Worm (Caenorhabditis elegans) whole organism, young adult: ENCODE results near the gene T22B2.2.

ENCODE experiments used
- C06A6.2 ChIP-seq: fragments of 200-800 bp; sonication (Bioruptor generic); conservative IDR thresholded peaks from 2 replicates; pipeline ENCODE4 v1.3.6; 2022; ENCODE audit warnings: missing genetic modification characterization, missing compliant biosample characterization
- F22D6.2 ChIP-seq: sonication (generic microtip); optimal IDR thresholded peaks from 2 replicates; lab custom pipeline; 2016; ENCODE audit warnings: mild to moderate bottlenecking, missing genetic modification characterization, missing compliant biosample characterization
- F33H1.4 ChIP-seq: fragments of 200-800 bp; sonication (Bioruptor generic); IDR thresholded peaks from 2 replicates; pipeline ENCODE4 v1.3.6; 2022; ENCODE audit warnings: missing genetic modification reagents, missing genetic modification characterization, missing compliant biosample characterization
- F37B4.10 ChIP-seq: fragments of 200-800 bp; sonication (Bioruptor generic); IDR thresholded peaks from 2 replicates; pipeline ENCODE4 v1.3.6; 2022; ENCODE audit warnings: missing genetic modification characterization, missing compliant biosample characterization
- F49E8.2 ChIP-seq: sonication (generic microtip); optimal IDR thresholded peaks from 3 replicates; lab custom pipeline; 2017; ENCODE audit warnings: missing genetic modification characterization, mild to moderate bottlenecking, missing compliant biosample characterization, antibody characterized with exemption, moderate library complexity; ENCODE audit not compliant: insufficient read depth
- F55B11.4 ChIP-seq: sonication (generic microtip); optimal IDR thresholded peaks from 2 replicates; lab custom pipeline; 2016; ENCODE audit warnings: missing compliant biosample characterization, missing genetic modification characterization, borderline replicate concordance; ENCODE audit not compliant: insufficient read depth
- F57C9.4 ChIP-seq: sonication (generic microtip); optimal IDR thresholded peaks from 2 replicates; lab custom pipeline; 2017; ENCODE audit warnings: mild to moderate bottlenecking, missing genetic modification characterization, missing compliant biosample characterization
- K12H6.12 ChIP-seq: fragments of 200-800 bp; sonication (Bioruptor generic); optimal IDR thresholded peaks from 2 replicates; lab custom pipeline; 2018; ENCODE audit warnings: mild to moderate bottlenecking, missing genetic modification characterization, missing compliant biosample characterization
- T26A5.8 ChIP-seq: sonication (generic microtip); optimal IDR thresholded peaks from 2 replicates; lab custom pipeline; 2016; ENCODE audit warnings: missing genetic modification characterization, missing compliant biosample characterization
- Y53G8AR.9 ChIP-seq: fragments of 200-800 bp; sonication (Bioruptor generic); conservative IDR thresholded peaks from 2 replicates; pipeline ENCODE4 v1.3.6; 2022; ENCODE audit warnings: missing genetic modification reagents, missing genetic modification characterization, missing compliant biosample characterization
- Y67H2A.10 ChIP-seq: fragments of 200-800 bp; sonication (Bioruptor generic); conservative IDR thresholded peaks from 2 replicates; pipeline ENCODE4 v1.3.6; 2022; ENCODE audit warnings: missing genetic modification reagents, missing genetic modification characterization, missing compliant biosample characterization
- Y95B8A.8 ChIP-seq: fragments of 200-800 bp; sonication (Bioruptor generic); IDR thresholded peaks from 2 replicates; pipeline ENCODE4 v1.3.6; 2022; ENCODE audit warnings: missing genetic modification reagents, missing genetic modification characterization, missing compliant biosample characterization
- aptf-3 ChIP-seq: fragments of 200-800 bp; sonication (Bioruptor generic); IDR thresholded peaks from 2 replicates; pipeline ENCODE4 v1.3.6; 2022; ENCODE audit warnings: missing genetic modification characterization, missing compliant biosample characterization
- attf-3 ChIP-seq: fragments of 200-800 bp; sonication (Bioruptor generic); conservative IDR thresholded peaks from 2 replicates; pipeline ENCODE4 v1.3.6; 2022; ENCODE audit warnings: missing genetic modification reagents, missing genetic modification characterization, missing compliant biosample characterization
- attf-6 ChIP-seq: fragments of 200-800 bp; sonication (Bioruptor generic); IDR thresholded peaks from 2 replicates; pipeline ENCODE4 v1.3.6; 2022; ENCODE audit warnings: missing genetic modification reagents, missing genetic modification characterization, missing compliant biosample characterization
- bed-1 ChIP-seq: fragments of 200-800 bp; sonication (Bioruptor generic); IDR thresholded peaks from 2 replicates; pipeline ENCODE4 v1.3.6; 2022; ENCODE audit warnings: missing genetic modification reagents, missing genetic modification characterization, missing compliant biosample characterization
- cebp-1 ChIP-seq, 2 experiments: fragments of 200-800 bp in 1 of 2; sonication (Bioruptor generic) in 1 of 2; sonication (generic microtip) in 1 of 2; IDR thresholded peaks in 1 of 2; optimal IDR thresholded peaks in 1 of 2; 2 replicates each; pipeline versions ENCODE4 v1.3.6 to Lab custom; 2017 to 2022; ENCODE audit warnings: missing compliant biosample characterization in 2 of 2, missing genetic modification characterization in 2 of 2, mild to moderate bottlenecking in 1 of 2, missing genetic modification reagents in 1 of 2, moderate library complexity in 1 of 2
- ceh-27 ChIP-seq: fragments of 200-800 bp; sonication (Bioruptor generic); optimal IDR thresholded peaks from 2 replicates; lab custom pipeline; 2018; ENCODE audit warnings: mild to moderate bottlenecking, missing genetic modification characterization, moderate library complexity, missing compliant biosample characterization
- ceh-40 ChIP-seq: fragments of 200-800 bp; sonication (Bioruptor generic); IDR thresholded peaks from 2 replicates; pipeline ENCODE4 v1.3.6; 2022; ENCODE audit warnings: missing genetic modification characterization, missing compliant biosample characterization
- ceh-79 ChIP-seq: sonication (generic microtip); optimal IDR thresholded peaks from 2 replicates; lab custom pipeline; 2017; ENCODE audit warnings: mild to moderate bottlenecking, missing genetic modification characterization, missing compliant biosample characterization
- dox-1 ChIP-seq: fragments of 200-800 bp; sonication (Bioruptor generic); IDR thresholded peaks from 2 replicates; pipeline ENCODE4 v1.3.6; 2022; ENCODE audit warnings: missing genetic modification reagents, missing genetic modification characterization, missing compliant biosample characterization
- ekl-4 ChIP-seq: fragments of 200-800 bp; sonication (Bioruptor generic); IDR thresholded peaks from 2 replicates; pipeline ENCODE4 v1.3.6; 2022; ENCODE audit warnings: missing genetic modification reagents, missing genetic modification characterization, missing compliant biosample characterization
- hrde-1 ChIP-seq: sonication (generic microtip); optimal IDR thresholded peaks from 2 replicates; lab custom pipeline; 2016; ENCODE audit warnings: missing genetic modification characterization, mild to moderate bottlenecking, missing compliant biosample characterization, moderate library complexity, missing genotype, missing genetic modification reagents, borderline replicate concordance
- hsf-1 ChIP-seq: fragments of 200-800 bp; sonication (Bioruptor generic); IDR thresholded peaks from 2 replicates; pipeline ENCODE4 v1.3.6; 2022; ENCODE audit warnings: missing genetic modification reagents, missing genetic modification characterization, missing compliant biosample characterization
- let-526 ChIP-seq: fragments of 200-800 bp; sonication (Bioruptor generic); IDR thresholded peaks from 2 replicates; pipeline ENCODE4 v1.3.6; 2022; ENCODE audit warnings: missing genetic modification reagents, missing genetic modification characterization, missing compliant biosample characterization
- lin-40 ChIP-seq: sonication (generic microtip); optimal IDR thresholded peaks from 2 replicates; lab custom pipeline; 2016; ENCODE audit warnings: missing genetic modification characterization, mild to moderate bottlenecking, missing compliant biosample characterization, missing genotype, missing genetic modification reagents
- lir-1 ChIP-seq: fragments of 200-800 bp; sonication (Bioruptor generic); conservative IDR thresholded peaks from 2 replicates; pipeline ENCODE4 v1.3.6; 2022; ENCODE audit warnings: missing genetic modification reagents, missing genetic modification characterization, missing compliant biosample characterization
- lsl-1 ChIP-seq: fragments of 200-800 bp; sonication (Bioruptor generic); optimal IDR thresholded peaks from 2 replicates; lab custom pipeline; 2018; ENCODE audit warnings: mild to moderate bottlenecking, missing genetic modification characterization, moderate library complexity, missing compliant biosample characterization
- madf-8 ChIP-seq: fragments of 200-800 bp; sonication (Bioruptor generic); conservative IDR thresholded peaks from 2 replicates; pipeline ENCODE4 v1.3.6; 2022; ENCODE audit warnings: missing genetic modification reagents, missing genetic modification characterization, missing compliant biosample characterization
- nfya-1 ChIP-seq: sonication (generic microtip); optimal IDR thresholded peaks from 2 replicates; lab custom pipeline; 2017; ENCODE audit warnings: antibody characterized with exemption, missing compliant biosample characterization, missing genetic modification characterization, borderline replicate concordance; ENCODE audit not compliant: insufficient read depth
- nfyb-1 ChIP-seq: fragments of 200-800 bp; sonication (Bioruptor generic); IDR thresholded peaks from 2 replicates; pipeline ENCODE4 v1.3.6; 2022; ENCODE audit warnings: missing genetic modification reagents, missing genetic modification characterization, missing compliant biosample characterization
- nhr-80 ChIP-seq: sonication (generic microtip); optimal IDR thresholded peaks from 2 replicates; lab custom pipeline; 2016; ENCODE audit warnings: missing genetic modification characterization, missing compliant biosample characterization
- nhr-90 ChIP-seq: sonication (generic microtip); optimal IDR thresholded peaks from 2 replicates; lab custom pipeline; 2016; ENCODE audit warnings: missing genotype, mild to moderate bottlenecking, missing genetic modification characterization, missing compliant biosample characterization
- pbrm-1 ChIP-seq: fragments of 200-800 bp; sonication (Bioruptor generic); IDR thresholded peaks from 2 replicates; pipeline ENCODE4 v1.3.6; 2022; ENCODE audit warnings: missing genetic modification reagents, missing genetic modification characterization, missing compliant biosample characterization
- rcor-1 ChIP-seq: fragments of 200-800 bp; sonication (Bioruptor generic); IDR thresholded peaks from 2 replicates; pipeline ENCODE4 v1.3.6; 2022; ENCODE audit warnings: missing genetic modification reagents, missing genetic modification characterization, missing compliant biosample characterization
- rpc-1 ChIP-seq, 2 experiments: fragments of 150-350 bp in 1 of 2; sonication (generic microtip) in 1 of 2; optimal IDR thresholded peaks; 2 replicates each; lab custom pipeline; 2014 to 2018; ENCODE audit warnings: missing biosample characterization in 1 of 2, missing genetic modification characterization in 1 of 2, missing genetic modification reagents in 1 of 2, missing genotype in 1 of 2
- snpc-4 ChIP-seq, 5 experiments: fragments of 150-350 bp in 1 of 5; sonication (generic microtip) in 4 of 5; optimal IDR thresholded peaks; 2 replicates each; lab custom pipeline; 2014 to 2018; ENCODE audit warnings: missing genetic modification characterization in 5 of 5, missing biosample characterization in 3 of 5, antibody characterized with exemption in 2 of 5, mild to moderate bottlenecking in 2 of 5, missing compliant biosample characterization in 2 of 5, missing genotype in 2 of 5, moderate library complexity in 2 of 5, missing genetic modification reagents in 1 of 5
- xnd-1 ChIP-seq: sonication (generic microtip); optimal IDR thresholded peaks from 2 replicates; lab custom pipeline; 2016; ENCODE audit warnings: missing genotype, missing genetic modification reagents, missing genetic modification characterization, missing compliant biosample characterization

The T22B2.2 gene

DNA sequence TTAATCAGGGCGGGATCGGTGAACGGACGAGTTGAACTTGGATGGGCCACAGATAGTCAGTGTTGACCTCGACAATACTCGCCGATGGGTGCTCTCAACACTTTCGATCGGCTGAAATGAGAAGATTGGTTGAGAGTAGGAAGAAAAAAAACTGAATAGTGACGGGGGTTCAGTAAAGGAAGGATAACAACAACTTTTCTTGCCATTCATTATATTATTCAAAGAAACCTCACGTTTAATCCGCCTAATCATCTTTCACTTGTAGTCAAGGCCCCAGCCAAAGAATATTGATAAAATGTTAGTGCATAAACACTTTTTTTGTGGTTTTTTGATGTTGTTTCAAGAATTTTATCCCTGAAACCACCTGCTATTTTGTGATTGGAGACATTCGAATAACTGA lies 22.1 kb downstream of the T22B2.2 start, which contains the start of gene T19D2.13:
Gene T19D2.13 (minus strand): TSS at position 101 of the 400 bp plus-strand sequence.
- TF ChIP-seq ekl-4 (GFP tag; lab: Robert Waterston, UW), result no peak
- no peak for TF ChIP-seq Y53G8AR.9 (GFP tag; lab: Robert Waterston, UW)
- no peak for TF ChIP-seq lir-1 (GFP tag; lab: Robert Waterston, UW)
- no peak for TF ChIP-seq let-526 (GFP tag; lab: Robert Waterston, UW)
- TF ChIP-seq dox-1 (GFP tag; lab: Robert Waterston, UW), result no peak
- no peak for TF ChIP-seq aptf-3 (GFP tag; lab: Robert Waterston, UW)
- TF ChIP-seq xnd-1, result no peak
- TF ChIP-seq F49E8.2, result no peak

DNA sequence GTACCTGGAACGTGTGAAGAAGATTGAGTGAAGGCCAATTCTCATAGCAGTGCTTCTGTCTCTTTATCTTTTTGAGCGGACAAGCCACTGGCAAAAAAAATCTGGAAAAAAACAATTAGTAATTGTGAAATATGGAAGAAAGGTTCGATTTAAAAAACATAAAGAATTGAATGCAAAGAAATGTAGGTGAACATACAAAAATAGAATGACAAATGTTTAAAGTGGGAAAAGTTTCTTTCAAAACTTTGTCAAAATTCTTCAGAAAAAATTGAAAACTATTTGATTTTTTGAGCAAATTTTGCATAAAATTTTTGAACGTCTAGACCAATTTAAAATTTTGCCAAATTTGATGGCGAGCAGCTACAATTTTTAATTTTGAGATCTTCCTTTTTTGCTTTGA lies 23.0 kb downstream of the T22B2.2 start, which contains the start of gene ptp-4A2:
Gene ptp-4A2 (minus strand): TSS at position 101 of the 400 bp plus-strand sequence.
- TF ChIP-seq nhr-90 (tag; lab: Kevin White, UChicago) (no peak), T26A5.8 (no peak), Y95B8A.8 (no peak), madf-8 (no peak), lsl-1 (GFP tag; lab: Kevin White, UChicago) (no peak), dox-1 (GFP tag; lab: Robert Waterston, UW) (no peak), attf-3 (no peak)

DNA sequence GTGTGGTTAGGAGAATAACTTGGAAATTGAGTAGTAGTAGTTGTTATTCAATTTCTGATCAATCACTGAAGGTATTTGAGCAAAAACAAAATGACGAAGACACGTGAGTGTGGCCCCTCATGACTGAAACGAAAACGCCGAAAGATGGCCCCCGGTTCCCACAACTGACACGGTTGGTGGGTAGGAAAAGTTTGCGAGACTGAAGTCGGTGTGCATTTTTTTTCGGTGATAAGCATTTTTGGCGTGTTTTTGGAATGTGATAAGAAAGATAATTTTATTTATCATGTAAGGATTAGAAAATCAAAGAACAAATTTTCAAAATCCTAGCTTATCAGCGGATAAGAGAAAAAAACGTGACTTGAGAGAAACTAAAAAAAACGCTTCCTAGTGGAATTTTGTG lies 23.9 kb downstream of the T22B2.2 start:
- TF ChIP-seq F57C9.4 (tag; lab: Kevin White, UChicago), result no peak
- peak; percentile 57 for TF ChIP-seq nhr-80 (tag; lab: Kevin White, UChicago)
- 0 out of 2 replicates have a peak, but pooled peaks have one; percentile 8 for TF ChIP-seq nfyb-1
- no peak for TF ChIP-seq cebp-1 (GFP tag; IDR thresholded peaks at IDR 0.05; lab: Robert Waterston, UW)
- peak; percentile 5 for TF ChIP-seq cebp-1 (tag; optimal IDR thresholded peaks at IDR 0.05; lab: Kevin White, UChicago)

DNA sequence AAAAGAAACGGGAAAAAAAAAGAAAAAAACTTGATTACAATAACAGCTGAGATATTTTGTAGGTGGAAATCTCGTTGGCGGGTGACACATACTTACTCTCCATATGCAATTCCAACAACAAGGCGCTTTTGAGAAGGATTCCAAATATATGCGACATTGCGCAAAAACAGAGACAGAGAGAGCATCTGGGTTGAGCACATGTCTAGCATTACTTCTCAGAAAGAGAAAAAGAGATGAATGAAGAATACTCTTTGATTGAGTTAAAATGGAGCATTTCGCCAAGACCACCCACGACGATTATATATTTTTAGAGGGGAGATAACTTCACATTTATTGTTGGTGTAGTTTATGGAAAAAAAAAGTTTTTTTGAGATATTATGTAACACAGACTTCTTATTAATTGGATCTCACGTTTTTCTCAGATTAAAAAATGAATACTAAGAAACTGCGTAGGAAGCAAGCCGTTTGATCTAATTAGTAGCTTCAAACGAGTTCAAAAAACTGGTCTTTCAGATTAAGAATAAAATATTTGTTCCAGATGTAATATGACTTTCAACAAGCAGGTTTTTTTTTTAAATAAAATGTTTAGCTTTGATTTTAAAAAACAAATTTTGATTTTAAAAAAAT lies 24.9 kb downstream of the T22B2.2 start:
- TF ChIP-seq ceh-40 (GFP tag; lab: Robert Waterston, UW), result no peak
- no peak for TF ChIP-seq nfya-1
- no peak for TF ChIP-seq rcor-1 (GFP tag; lab: Robert Waterston, UW)
- no peak for TF ChIP-seq K12H6.12
- no peak for TF ChIP-seq bed-1 (GFP tag; lab: Robert Waterston, UW)
- TF ChIP-seq F37B4.10, result no peak
- TF ChIP-seq attf-3, result no peak
- TF ChIP-seq C06A6.2 (GFP tag; lab: Robert Waterston, UW), result no peak
- no peak for TF ChIP-seq lsl-1 (GFP tag; lab: Kevin White, UChicago)
- no peak for TF ChIP-seq hsf-1 (GFP tag; lab: Robert Waterston, UW)
- TF ChIP-seq attf-6 (GFP tag; lab: Robert Waterston, UW), result no peak

DNA sequence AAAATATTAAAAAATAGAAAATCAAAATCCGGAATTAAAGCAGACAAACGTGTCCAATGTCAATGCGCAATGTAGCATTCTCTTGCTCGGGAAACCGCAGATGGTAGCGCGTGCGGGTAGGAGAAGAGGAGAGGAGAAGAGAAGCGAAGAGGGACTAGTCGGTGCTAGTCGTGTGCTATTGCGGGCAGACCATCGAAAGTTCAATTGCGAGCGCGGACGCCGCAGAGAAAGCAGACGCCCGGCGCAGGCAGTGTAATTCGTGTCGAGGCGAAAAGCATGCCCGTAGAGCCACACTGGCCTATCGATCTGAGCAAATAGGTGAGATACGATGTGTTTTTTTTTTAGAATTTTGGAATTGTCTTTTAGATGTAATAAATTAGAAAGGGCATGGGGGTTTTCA lies 25.5 kb downstream of the T22B2.2 start:
- no peak for TF ChIP-seq ceh-27 (GFP tag; lab: Kevin White, UChicago)
- TF ChIP-seq cebp-1 (GFP tag; IDR thresholded peaks at IDR 0.05; lab: Robert Waterston, UW), result no peak
- TF ChIP-seq cebp-1 (tag; optimal IDR thresholded peaks at IDR 0.05; lab: Kevin White, UChicago), result peak; percentile 66
- no peak for TF ChIP-seq rpc-1 (optimal IDR thresholded peaks at IDR 0.05; lab: Kevin White, UChicago)
- TF ChIP-seq rpc-1 (tag; optimal IDR thresholded peaks at IDR 0.05; lab: Kevin White, UChicago), result no peak
- no peak for TF ChIP-seq xnd-1
- TF ChIP-seq F33H1.4 (GFP tag; lab: Robert Waterston, UW), result no peak
- TF ChIP-seq F49E8.2, result no peak
- peak; percentile 14 for TF ChIP-seq lin-40 (tag; lab: Kevin White, UChicago)
- no peak for TF ChIP-seq ceh-79 (tag; lab: Kevin White, UChicago)
- 0 out of 2 replicates have a peak, but pooled peaks have one; percentile 30 for TF ChIP-seq pbrm-1 (GFP tag; lab: Robert Waterston, UW)
- peak; percentile 58 for TF ChIP-seq nhr-80 (tag; lab: Kevin White, UChicago)
- no peak for TF ChIP-seq attf-3
- no peak for TF ChIP-seq F55B11.4 (tag; lab: Kevin White, UChicago)
- TF ChIP-seq hrde-1 (tag; lab: Kevin White, UChicago), result no peak
- no peak for TF ChIP-seq F22D6.2 (tag; lab: Kevin White, UChicago)
- no peak for TF ChIP-seq snpc-4 (GFP tag; optimal IDR thresholded peaks at IDR 0.05; lab: Kevin White, UChicago)
- TF ChIP-seq snpc-4 (tag; optimal IDR thresholded peaks at IDR 0.05; lab: Kevin White, UChicago), result peak in 1 of 4 experiments; percentile 35
- TF ChIP-seq dox-1 (GFP tag; lab: Robert Waterston, UW), result peak; percentile 54; the same call in 1 of the 2 replicates
- TF ChIP-seq Y67H2A.10 (GFP tag; lab: Robert Waterston, UW), result no peak
